Fruit fly (Drosophila melanogaster) whole organism, wandering third instar larva: ENCODE measurements around the gene CG44005.

Source experiments
- CG9705 ChIP-seq: fragments of 200-800 bp; sonication (Bioruptor generic); optimal IDR thresholded peaks from 2 replicates; lab custom pipeline; 2018; ENCODE audit warnings: missing biosample characterization, mild to moderate bottlenecking, missing genetic modification characterization
- Dfd ChIP-seq: fragments of >200 bp; optimal IDR thresholded peaks from 2 replicates; lab custom pipeline; 2017; ENCODE audit warnings: missing biosample characterization, missing genetic modification characterization
- Dif ChIP-seq: fragments of 200-275, 200-300 bp; sonication (Bioruptor generic); optimal IDR thresholded peaks from 2 replicates; lab custom pipeline; 2018; ENCODE audit warnings: missing biosample characterization, missing genetic modification characterization; ENCODE audit not compliant: partially characterized antibody
- HLH106 ChIP-seq: fragments of 200-800 bp; optimal IDR thresholded peaks from 3 replicates; lab custom pipeline; 2019; ENCODE audit warnings: missing biosample characterization, mild to moderate bottlenecking, missing genetic modification characterization, moderate library complexity
- Hnf4 ChIP-seq: fragments of 200-800 bp; sonication (Bioruptor generic); optimal IDR thresholded peaks from 2 replicates; lab custom pipeline; 2016; ENCODE audit warnings: missing biosample characterization, mild to moderate bottlenecking, missing genetic modification characterization
- Hr78 ChIP-seq: fragments of >200 bp; optimal IDR thresholded peaks from 2 replicates; lab custom pipeline; 2017; ENCODE audit warnings: missing biosample characterization, missing genetic modification characterization
- Jra ChIP-seq: sonication (Bioruptor generic); optimal IDR thresholded peaks from 2 replicates; lab custom pipeline; 2016; ENCODE audit warnings: missing biosample characterization, missing genetic modification characterization
- Mio ChIP-seq: sonication (Bioruptor generic); optimal IDR thresholded peaks from 2 replicates; lab custom pipeline; 2016; ENCODE audit warnings: missing biosample characterization, missing genetic modification characterization
- Myc ChIP-seq: fragments of >200 bp; optimal IDR thresholded peaks from 2 replicates; lab custom pipeline; 2017
- N ChIP-seq: fragments of >200 bp; optimal IDR thresholded peaks from 2 replicates; lab custom pipeline; 2018; ENCODE audit warnings: missing biosample characterization, missing external identifiers, missing genetic modification characterization
- OdsH ChIP-seq: fragments of 200-800 bp; sonication (Bioruptor generic); optimal IDR thresholded peaks from 2 replicates; lab custom pipeline; 2016; ENCODE audit warnings: missing biosample characterization, mild to moderate bottlenecking, missing genetic modification characterization
- Rel ChIP-seq, 2 experiments: fragments of 200-800 bp; sonication (Bioruptor generic) in 1 of 2; optimal IDR thresholded peaks; 2 replicates in 1 of 2; 3 replicates in 1 of 2; lab custom pipeline; 2016 to 2019; ENCODE audit warnings: mild to moderate bottlenecking in 2 of 2, missing biosample characterization in 2 of 2, missing genetic modification characterization in 2 of 2, moderate library complexity in 1 of 2
- Vsx2 ChIP-seq: fragments of 200-300, 225-300 bp; sonication (Bioruptor generic); optimal IDR thresholded peaks from 2 replicates; lab custom pipeline; 2018; ENCODE audit warnings: missing biosample characterization, missing genetic modification characterization; ENCODE audit not compliant: partially characterized antibody
- br ChIP-seq: fragments of 200-800 bp; sonication (Bioruptor generic); optimal IDR thresholded peaks from 2 replicates; lab custom pipeline; 2016; ENCODE audit warnings: missing biosample characterization, missing genetic modification characterization
- brk ChIP-seq: fragments of 200-800 bp; sonication (Bioruptor generic); optimal IDR thresholded peaks from 2 replicates; lab custom pipeline; 2016; ENCODE audit warnings: missing biosample characterization, mild to moderate bottlenecking, missing genetic modification characterization
- dl ChIP-seq, 2 experiments: fragments of 175-275, 200-275 bp in 1 of 2; fragments of 200-275 bp in 1 of 2; sonication (Bioruptor generic); optimal IDR thresholded peaks; lab custom pipeline; 2018; ENCODE audit warnings: mild to moderate bottlenecking in 2 of 2, missing biosample characterization in 2 of 2, missing genetic modification characterization in 2 of 2, moderate library complexity in 2 of 2; ENCODE audit not compliant: partially characterized antibody in 2 of 2, insufficient read depth in 1 of 2
- dmrt93B ChIP-seq: fragments of 200-800 bp; sonication (Bioruptor generic); optimal IDR thresholded peaks from 2 replicates; lab custom pipeline; 2018; ENCODE audit warnings: missing biosample characterization, mild to moderate bottlenecking, missing genetic modification characterization
- ey ChIP-seq: fragments of 200-800 bp; sonication (Bioruptor generic); optimal IDR thresholded peaks from 2 replicates; lab custom pipeline; 2016; ENCODE audit warnings: missing biosample characterization, missing genetic modification characterization
- h ChIP-seq: fragments of 200-800 bp; sonication (Bioruptor generic); optimal IDR thresholded peaks from 3 replicates; lab custom pipeline; 2016; ENCODE audit warnings: missing biosample characterization, mild to moderate bottlenecking, missing genetic modification characterization
- jim ChIP-seq: fragments of 175-275, 200-325 bp; sonication (Bioruptor generic); optimal IDR thresholded peaks from 2 replicates; lab custom pipeline; 2016; ENCODE audit warnings: missing biosample characterization, mild to moderate bottlenecking, missing genetic modification characterization
- lola ChIP-seq: fragments of >200 bp; optimal IDR thresholded peaks from 2 replicates; lab custom pipeline; 2017; ENCODE audit warnings: missing biosample characterization, missing genetic modification characterization
- psq ChIP-seq: fragments of 200-800 bp; sonication (Bioruptor generic); optimal IDR thresholded peaks from 3 replicates; lab custom pipeline; 2017; ENCODE audit warnings: missing biosample characterization, mild to moderate bottlenecking, missing genetic modification characterization, moderate library complexity
- rgr ChIP-seq: fragments of 200-800 bp; sonication (Bioruptor generic); optimal IDR thresholded peaks from 3 replicates; lab custom pipeline; 2016; ENCODE audit warnings: missing biosample characterization, mild to moderate bottlenecking, missing genetic modification characterization
- sage ChIP-seq: fragments of 200-800 bp; sonication (Bioruptor generic); optimal IDR thresholded peaks from 2 replicates; lab custom pipeline; 2016; ENCODE audit warnings: missing biosample characterization, mild to moderate bottlenecking, missing genetic modification characterization
- tai ChIP-seq: sonication (Bioruptor generic); optimal IDR thresholded peaks from 2 replicates; lab custom pipeline; 2016; ENCODE audit warnings: missing biosample characterization, missing genetic modification characterization
- usp ChIP-seq: fragments of >200 bp; optimal IDR thresholded peaks from 2 replicates; lab custom pipeline; 2017; ENCODE audit warnings: missing biosample characterization, missing genetic modification characterization
- woc ChIP-seq: sonication (Bioruptor generic); optimal IDR thresholded peaks from 2 replicates; lab custom pipeline; 2016; ENCODE audit warnings: missing biosample characterization, mild to moderate bottlenecking, missing genetic modification characterization

Gene CG44005

dm6 chr3L:18096726-18097125 is 24.8 kb upstream of the CG44005 start:
- TF ChIP-seq CG9705, result no peak
- no peak for TF ChIP-seq usp

- TF ChIP-seq Dfd (GFP tag; lab: Kevin White, UChicago), result no peak
- TF ChIP-seq Hnf4, result no peak
- TF ChIP-seq usp, result no peak
Observed at dm6 chr3L:18093875-18094274, 22.0 kb upstream of the CG44005 start.

- TF ChIP-seq HLH106 (tag; lab: Kevin White, UChicago), result no peak
- TF ChIP-seq N, result peak; percentile 88
- peak; percentile 43 for TF ChIP-seq Myc
Observed at dm6 chr3L:18088027-18088426, 16.1 kb upstream of the CG44005 start.

dm6 chr3L:18086754-18087685 is 15.1 kb upstream of the CG44005 start, which contains the start of gene CG34253:
CG34253 (minus strand) TSS chr3L:18087320.
- TF ChIP-seq jim (GFP tag; lab: Kevin White, UChicago) (no peak), dmrt93B (no peak), dl (GFP tag; optimal IDR thresholded peaks at IDR 0.05; lab: Kevin White, UChicago; ENCODE audit: insufficient read depth in 1 of 2, partially characterized antibody in 2 of 2) (no peak), tai (no peak), Dfd (GFP tag; lab: Kevin White, UChicago) (no peak), br (GFP tag; lab: Kevin White, UChicago) (no peak), Vsx2 (GFP tag; lab: Kevin White, UChicago) (no peak), Jra (GFP tag; lab: Kevin White, UChicago) (no peak), h (GFP tag; lab: Kevin White, UChicago) (no peak), rgr (GFP tag; lab: Kevin White, UChicago) (peak; percentile 6), lola (no peak), Rel (GFP tag; optimal IDR thresholded peaks at IDR 0.05; lab: Kevin White, UChicago) (no peak), Rel (tag; optimal IDR thresholded peaks at IDR 0.05; lab: Kevin White, UChicago) (peak; percentile 79), psq (no peak)

- TF ChIP-seq br (GFP tag; lab: Kevin White, UChicago) (no peak), Mio (GFP tag; lab: Kevin White, UChicago) (no peak)
- TF ChIP-seq, all 38 proteins: peak for 0
Observed at dm6 chr3L:18083994-18084393, 12.1 kb upstream of the CG44005 start.

dm6 chr3L:18083402-18083801 is 11.5 kb upstream of the CG44005 start:
- TF ChIP-seq lola, result no peak
- TF ChIP-seq sage (GFP tag; lab: Kevin White, UChicago), result no peak
- no peak for TF ChIP-seq rgr (GFP tag; lab: Kevin White, UChicago)
- TF ChIP-seq OdsH (GFP tag; lab: Kevin White, UChicago), result no peak
- no peak for TF ChIP-seq ey (GFP tag; lab: Kevin White, UChicago)
- no peak for TF ChIP-seq br (GFP tag; lab: Kevin White, UChicago)
- TF ChIP-seq Dfd (GFP tag; lab: Kevin White, UChicago), result no peak
- TF ChIP-seq, all 38 proteins: peak for 0

- TF ChIP-seq sage (GFP tag; lab: Kevin White, UChicago) (no peak), Hr78 (GFP tag; lab: Kevin White, UChicago) (no peak), dl (GFP tag; optimal IDR thresholded peaks at IDR 0.05; lab: Kevin White, UChicago; ENCODE audit: insufficient read depth in 1 of 2, partially characterized antibody in 2 of 2) (no peak), brk (GFP tag; lab: Kevin White, UChicago) (no peak), Jra (GFP tag; lab: Kevin White, UChicago) (no peak), Mio (GFP tag; lab: Kevin White, UChicago) (no peak), HLH106 (tag; lab: Kevin White, UChicago) (no peak), Dif (GFP tag; lab: Kevin White, UChicago) (no peak), dmrt93B (no peak), Dfd (GFP tag; lab: Kevin White, UChicago) (no peak), woc (no peak)
- TF ChIP-seq, all 38 proteins: peak for 0
Observed at dm6 chr3L:18081957-18082356, 10.0 kb upstream of the CG44005 start.
